Worm (Caenorhabditis elegans) whole organism, L1 larva: ENCODE data around the gene clec-250.

Source experiments
- C16A3.4 ChIP-seq: fragments of 150-350 bp; optimal IDR thresholded peaks from 2 replicates; lab custom pipeline; 2014; ENCODE audit warnings: missing biosample characterization, missing genetic modification characterization
- efl-1 ChIP-seq, 4 experiments: fragments of 150-350 bp; optimal IDR thresholded peaks in 3 of 4; peaks in 1 of 4; 1 replicate in 1 of 4; 2 replicates in 3 of 4; lab custom pipeline; 2014; ENCODE audit warnings: missing biosample characterization in 2 of 4, missing genetic modification characterization in 2 of 4, missing genetic modification reagents in 2 of 4
- egl-27 ChIP-seq, 2 experiments: fragments of 150-350 bp in 1 of 2; sonication (generic microtip); optimal IDR thresholded peaks; 3 replicates each; lab custom pipeline; 2017 to 2018; ENCODE audit warnings: missing biosample characterization in 2 of 2, missing genetic modification characterization in 2 of 2, missing genetic modification reagents in 2 of 2
- lin-15B ChIP-seq: fragments of 150-350 bp; sonication (generic microtip); optimal IDR thresholded peaks from 3 replicates; lab custom pipeline; 2014; ENCODE audit warnings: missing biosample characterization, missing genetic modification characterization
- mdl-1 ChIP-seq, 2 experiments: fragments of 150-350 bp; optimal IDR thresholded peaks; 2 replicates each; lab custom pipeline; 2014 to 2017; ENCODE audit warnings: missing biosample characterization in 2 of 2, missing genetic modification characterization in 2 of 2, inconsistent platforms in 1 of 2
- nhr-20 ChIP-seq: sonication (generic microtip); optimal IDR thresholded peaks from 2 replicates; lab custom pipeline; 2016; ENCODE audit warnings: mild to moderate bottlenecking, missing genetic modification characterization, missing compliant biosample characterization
- nhr-28 ChIP-seq: fragments of 150-350 bp; optimal IDR thresholded peaks from 2 replicates; lab custom pipeline; 2014; ENCODE audit warnings: missing biosample characterization, missing genetic modification characterization
- nhr-77 ChIP-seq: fragments of 150-350 bp; optimal IDR thresholded peaks from 2 replicates; lab custom pipeline; 2014; ENCODE audit warnings: missing biosample characterization, missing genetic modification characterization
- pqm-1 ChIP-seq: sonication (generic microtip); optimal IDR thresholded peaks from 3 replicates; lab custom pipeline; 2017; ENCODE audit warnings: missing biosample characterization, missing genetic modification characterization
- skn-1 ChIP-seq: fragments of 150-350 bp; optimal IDR thresholded peaks from 2 replicates; lab custom pipeline; 2014; ENCODE audit warnings: missing biosample characterization, missing genetic modification characterization
- snpc-4 ChIP-seq: fragments of 150-350 bp; optimal IDR thresholded peaks from 2 replicates; lab custom pipeline; 2014; ENCODE audit warnings: missing biosample characterization, missing genetic modification characterization
- sox-4 ChIP-seq: sonication (generic microtip); optimal IDR thresholded peaks from 2 replicates; lab custom pipeline; 2016; ENCODE audit warnings: missing genetic modification characterization, missing compliant biosample characterization
- ztf-11 ChIP-seq, 2 experiments: sonication (generic microtip); optimal IDR thresholded peaks; 2 replicates each; lab custom pipeline; 2016 to 2017; ENCODE audit warnings: missing genetic modification characterization in 2 of 2, missing biosample characterization in 1 of 2, missing compliant biosample characterization in 1 of 2

DNA sequence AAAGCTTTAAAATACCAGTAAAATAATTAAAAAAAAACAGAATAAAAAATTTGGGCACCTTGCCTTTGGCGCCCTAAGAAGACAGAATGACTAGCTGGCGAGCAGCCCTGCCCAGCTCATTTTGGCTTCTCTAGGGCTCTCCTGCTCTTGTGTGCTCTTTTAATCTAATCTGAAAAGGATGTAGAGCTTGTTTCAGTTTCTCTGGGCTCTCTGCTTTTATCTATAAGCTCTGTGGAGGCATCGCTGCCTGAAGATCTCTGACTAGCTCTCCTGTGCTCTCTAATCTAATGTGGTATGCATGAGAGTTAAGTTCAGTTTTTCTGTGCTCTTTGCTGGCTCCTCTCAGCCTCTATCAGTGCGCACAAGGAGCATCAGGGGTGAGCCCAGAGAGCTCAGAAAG is 16.1 kb downstream of the clec-250 start:
- TF ChIP-seq nhr-77 (tag; lab: Kevin White, UChicago) = no peak
- TF ChIP-seq pqm-1 = no peak
- no peak for TF ChIP-seq skn-1 (tag; lab: Kevin White, UChicago)
- TF ChIP-seq nhr-28 (tag; lab: Kevin White, UChicago) = no peak
- TF ChIP-seq sox-4 (tag; lab: Kevin White, UChicago) = no peak
- no peak for TF ChIP-seq snpc-4
- no peak for TF ChIP-seq egl-27 (tag; optimal IDR thresholded peaks at IDR 0.05; lab: Kevin White, UChicago)
- no peak for TF ChIP-seq lin-15B (tag; lab: Kevin White, UChicago)
- peak; percentile 0 to 10 for TF ChIP-seq efl-1 (optimal IDR thresholded peaks at IDR 0.05; lab: Kevin White, UChicago)
- TF ChIP-seq efl-1 (GFP tag; optimal IDR thresholded peaks at IDR 0.05 in 1 of 2; lab: Kevin White, UChicago) = no peak
- TF ChIP-seq nhr-20 (tag; lab: Kevin White, UChicago) = no peak
- TF ChIP-seq mdl-1 (tag; optimal IDR thresholded peaks at IDR 0.05; lab: Kevin White, UChicago) = no peak
- TF ChIP-seq ztf-11 (tag; optimal IDR thresholded peaks at IDR 0.05; lab: Kevin White, UChicago) = no peak
- TF ChIP-seq C16A3.4 (tag; lab: Kevin White, UChicago) = no peak
